Fruit fly (Drosophila melanogaster) whole organism, embryonic: ENCODE results near the gene CG33679.

Experiments used
- Aef1 ChIP-seq: fragments of 200-800 bp; sonication (Bioruptor generic); IDR thresholded peaks from 3 replicates; pipeline ENCODE4 v1.3.6; 2022; ENCODE audit warnings: missing biosample characterization, missing genetic modification characterization
- Bdp1 ChIP-seq: fragments of 200-800 bp; sonication (Bioruptor generic); optimal IDR thresholded peaks from 3 replicates; lab custom pipeline; 2016; ENCODE audit warnings: missing biosample characterization, missing genetic modification characterization
- BtbVII ChIP-seq: fragments of 200-800 bp; sonication (Bioruptor generic); optimal IDR thresholded peaks from 3 replicates; lab custom pipeline; 2017; ENCODE audit warnings: missing biosample characterization, mild to moderate bottlenecking, missing genetic modification characterization
- CG1024 ChIP-seq: fragments of 200-800 bp; sonication (Bioruptor generic); IDR thresholded peaks from 2 replicates; pipeline ENCODE4 v1.3.6; 2022; ENCODE audit warnings: missing biosample characterization, missing genetic modification characterization
- CG11456 ChIP-seq: fragments of 200-800 bp; sonication (Bioruptor generic); IDR thresholded peaks from 3 replicates; pipeline ENCODE4 v1.3.6; 2022; ENCODE audit warnings: missing biosample characterization, missing genetic modification characterization
- CG11695 ChIP-seq: fragments of 200-800 bp; sonication (Bioruptor generic); IDR thresholded peaks from 3 replicates; pipeline ENCODE4 v1.3.6; 2022; ENCODE audit warnings: missing biosample characterization, missing genetic modification characterization
- CG13287 ChIP-seq: fragments of 200-800 bp; sonication (Bioruptor generic); IDR thresholded peaks from 2 replicates; pipeline ENCODE4 v1.3.6; 2022; ENCODE audit warnings: missing biosample characterization, missing genetic modification characterization; ENCODE audit not compliant: partially characterized antibody
- CG13296 ChIP-seq: fragments of 200-800 bp; sonication (Bioruptor generic); optimal IDR thresholded peaks from 3 replicates; lab custom pipeline; 2018; ENCODE audit warnings: missing biosample characterization, mild to moderate bottlenecking, missing genetic modification characterization
- CG15011 ChIP-seq: fragments of 200-800 bp; sonication (Bioruptor generic); optimal IDR thresholded peaks from 3 replicates; lab custom pipeline; 2018; ENCODE audit warnings: missing biosample characterization, mild to moderate bottlenecking, missing genetic modification characterization
- CG1529 ChIP-seq: fragments of 200-800 bp; sonication (Bioruptor generic); optimal IDR thresholded peaks from 3 replicates; lab custom pipeline; 2018; ENCODE audit warnings: missing biosample characterization, missing genetic modification characterization
- CG17802 ChIP-seq: fragments of 200-800 bp; sonication (Bioruptor generic); optimal IDR thresholded peaks from 2 replicates; lab custom pipeline; 2018; ENCODE audit warnings: missing biosample characterization, mild to moderate bottlenecking, missing genetic modification characterization, moderate library complexity
- CG1832 ChIP-seq: fragments of 200-800 bp; sonication (Bioruptor generic); optimal IDR thresholded peaks from 2 replicates; lab custom pipeline; 2017; ENCODE audit warnings: missing biosample characterization, mild to moderate bottlenecking, missing genetic modification characterization, inconsistent platforms
- CG18764 ChIP-seq: fragments of 200-800 bp; sonication (Bioruptor generic); optimal IDR thresholded peaks from 3 replicates; lab custom pipeline; 2016; ENCODE audit warnings: missing biosample characterization, missing genetic modification characterization
- CG2889 ChIP-seq: fragments of 200-800 bp; sonication (Bioruptor generic); IDR thresholded peaks from 3 replicates; pipeline ENCODE4 v1.3.6; 2022; ENCODE audit warnings: missing biosample characterization, missing genetic modification characterization
- CG31224 ChIP-seq: fragments of 200-800 bp; sonication (Bioruptor generic); IDR thresholded peaks from 2 replicates; pipeline ENCODE4 v1.3.6; 2022; ENCODE audit warnings: missing biosample characterization, missing genetic modification characterization
- CG33557 ChIP-seq: fragments of 200-800 bp; sonication (Bioruptor generic); optimal IDR thresholded peaks from 2 replicates; lab custom pipeline; 2019; ENCODE audit warnings: missing biosample characterization, mild to moderate bottlenecking, missing genetic modification characterization, moderate library complexity
- CG3995 ChIP-seq: fragments of 200-800 bp; sonication (Bioruptor generic); optimal IDR thresholded peaks from 3 replicates; lab custom pipeline; 2016; ENCODE audit warnings: missing biosample characterization, missing genetic modification characterization
- CG4282 ChIP-seq: fragments of 200-800 bp; sonication (Bioruptor generic); optimal IDR thresholded peaks from 2 replicates; lab custom pipeline; 2016; ENCODE audit warnings: missing biosample characterization, missing genetic modification characterization
- CG43689 ChIP-seq: fragments of 200-800 bp; sonication (Bioruptor generic); IDR thresholded peaks from 2 replicates; pipeline ENCODE4 v1.3.6; 2022; ENCODE audit warnings: missing biosample characterization, missing genetic modification characterization
- CG4617 ChIP-seq: fragments of 200-800 bp; sonication (Bioruptor generic); optimal IDR thresholded peaks from 3 replicates; lab custom pipeline; 2016; ENCODE audit warnings: missing biosample characterization, missing genetic modification characterization, borderline replicate concordance
- CG4707 ChIP-seq: fragments of 200-800 bp; sonication (Bioruptor generic); optimal IDR thresholded peaks from 2 replicates; lab custom pipeline; 2018; ENCODE audit warnings: missing biosample characterization, mild to moderate bottlenecking, missing genetic modification characterization, moderate library complexity
- CG7556 ChIP-seq: fragments of 200-800 bp; sonication (Bioruptor generic); optimal IDR thresholded peaks from 2 replicates; lab custom pipeline; 2017; ENCODE audit warnings: missing biosample characterization, mild to moderate bottlenecking, missing genetic modification characterization
- CG8290 ChIP-seq, 3 experiments: fragments of 200-800 bp; sonication (Bioruptor generic); optimal IDR thresholded peaks; 2 replicates each; lab custom pipeline; 2016 to 2019; ENCODE audit warnings: missing biosample characterization in 3 of 3, missing genetic modification characterization in 3 of 3, mild to moderate bottlenecking in 2 of 3, moderate library complexity in 1 of 3
- CG8478 ChIP-seq: fragments of >200 bp; optimal IDR thresholded peaks from 2 replicates; lab custom pipeline; 2018
- CG9727 ChIP-seq: fragments of 200-800 bp; sonication (Bioruptor generic); optimal IDR thresholded peaks from 3 replicates; lab custom pipeline; 2017; ENCODE audit warnings: missing biosample characterization, mild to moderate bottlenecking, missing genetic modification characterization
- CG9876 ChIP-seq: fragments of 200-800 bp; sonication (Bioruptor generic); optimal IDR thresholded peaks from 2 replicates; lab custom pipeline; 2016; ENCODE audit warnings: missing biosample characterization, missing genetic modification characterization
- D19A ChIP-seq: fragments of 200-800 bp; optimal IDR thresholded peaks from 3 replicates; lab custom pipeline; 2019; ENCODE audit warnings: missing biosample characterization, mild to moderate bottlenecking, missing genetic modification characterization, moderate library complexity
- Elba2 ChIP-seq: fragments of 200-800 bp; sonication (Bioruptor generic); optimal IDR thresholded peaks from 3 replicates; lab custom pipeline; 2016; ENCODE audit warnings: missing biosample characterization, missing genetic modification characterization
- Max ChIP-seq: fragments of 200-800 bp; sonication (Bioruptor generic); optimal IDR thresholded peaks from 2 replicates; lab custom pipeline; 2016; ENCODE audit warnings: missing biosample characterization, mild to moderate bottlenecking, missing genetic modification characterization
- Optix ChIP-seq: fragments of 200-800 bp; sonication (Bioruptor generic); IDR thresholded peaks from 3 replicates; pipeline ENCODE4 v1.3.6; 2022; ENCODE audit warnings: missing biosample characterization, missing genetic modification characterization
- TFAM ChIP-seq: fragments of 200-800 bp; sonication (Bioruptor generic); optimal IDR thresholded peaks from 2 replicates; lab custom pipeline; 2017; ENCODE audit warnings: missing biosample characterization, missing genetic modification characterization, inconsistent platforms
- aop ChIP-seq: fragments of 200-800 bp; sonication (Bioruptor generic); IDR thresholded peaks from 2 replicates; pipeline ENCODE4 v1.3.6; 2022; ENCODE audit warnings: missing biosample characterization, missing genetic modification characterization
- crc ChIP-seq: fragments of 200-800 bp; sonication (Bioruptor generic); optimal IDR thresholded peaks from 2 replicates; lab custom pipeline; 2016; ENCODE audit warnings: missing biosample characterization, missing genetic modification characterization
- en ChIP-seq: fragments of 200-800 bp; sonication (Bioruptor generic); optimal IDR thresholded peaks from 2 replicates; lab custom pipeline; 2016; ENCODE audit warnings: missing biosample characterization, missing genetic modification characterization
- fd102C ChIP-seq: fragments of 200-800 bp; sonication (Bioruptor generic); optimal IDR thresholded peaks from 2 replicates; lab custom pipeline; 2018; ENCODE audit warnings: missing biosample characterization, mild to moderate bottlenecking, missing genetic modification characterization, moderate library complexity
- her ChIP-seq: fragments of 200-800 bp; sonication (Bioruptor generic); optimal IDR thresholded peaks from 2 replicates; lab custom pipeline; 2016; ENCODE audit warnings: missing biosample characterization, missing genetic modification characterization
- inv ChIP-seq: fragments of 200-800 bp; sonication (Bioruptor generic); IDR thresholded peaks from 2 replicates; pipeline ENCODE4 v1.3.6; 2022; ENCODE audit warnings: missing biosample characterization, missing genetic modification characterization; ENCODE audit not compliant: partially characterized antibody
- ken ChIP-seq: fragments of 200-800 bp; sonication (Bioruptor generic); IDR thresholded peaks from 3 replicates; pipeline ENCODE4 v1.3.6; 2022; ENCODE audit warnings: missing biosample characterization, missing genetic modification characterization
- lola ChIP-seq, 3 experiments: fragments of >200 bp in 2 of 3; fragments of 200-800 bp in 1 of 3; sonication (Bioruptor generic) in 1 of 3; optimal IDR thresholded peaks; 2 replicates each; lab custom pipeline; 2017 to 2019; ENCODE audit warnings: missing biosample characterization in 3 of 3, missing genetic modification characterization in 3 of 3, mild to moderate bottlenecking in 1 of 3, moderate library complexity in 1 of 3
- luna ChIP-seq: fragments of 200-800 bp; sonication (Bioruptor generic); optimal IDR thresholded peaks from 2 replicates; lab custom pipeline; 2016; ENCODE audit warnings: missing biosample characterization, missing genetic modification characterization
- mam ChIP-seq: fragments of 200-800 bp; sonication (Bioruptor generic); optimal IDR thresholded peaks from 3 replicates; lab custom pipeline; 2016; ENCODE audit warnings: missing biosample characterization, missing genetic modification characterization
- nom ChIP-seq: fragments of 200-800 bp; sonication (Bioruptor generic); optimal IDR thresholded peaks from 2 replicates; lab custom pipeline; 2017; ENCODE audit warnings: missing biosample characterization, missing genetic modification characterization, mild to moderate bottlenecking, moderate library complexity, missing genetic modification reagents
- oc ChIP-seq: fragments of 200-800 bp; sonication (Bioruptor generic); optimal IDR thresholded peaks from 2 replicates; lab custom pipeline; 2018; ENCODE audit warnings: missing biosample characterization, mild to moderate bottlenecking, missing genetic modification characterization, moderate library complexity
- pb ChIP-seq: fragments of 200-800 bp; sonication (Bioruptor generic); optimal IDR thresholded peaks from 3 replicates; lab custom pipeline; 2016; ENCODE audit warnings: missing biosample characterization, missing genetic modification characterization
- pita ChIP-seq: fragments of 200-800 bp; sonication (Bioruptor generic); optimal IDR thresholded peaks from 2 replicates; lab custom pipeline; 2017; ENCODE audit warnings: missing biosample characterization, mild to moderate bottlenecking, missing genetic modification characterization
- psq ChIP-seq: fragments of 200-800 bp; sonication (Bioruptor generic); optimal IDR thresholded peaks from 2 replicates; lab custom pipeline; 2017; ENCODE audit warnings: missing biosample characterization, missing genetic modification characterization
- pzg ChIP-seq: fragments of 200-800 bp; sonication (Bioruptor generic); optimal IDR thresholded peaks from 3 replicates; lab custom pipeline; 2018; ENCODE audit warnings: missing biosample characterization, mild to moderate bottlenecking, missing genetic modification characterization, moderate library complexity
- sna ChIP-seq: fragments of 200-800 bp; sonication (Bioruptor generic); IDR thresholded peaks from 2 replicates; pipeline ENCODE4 v1.3.6; 2022; ENCODE audit warnings: missing biosample characterization, missing genetic modification characterization; ENCODE audit not compliant: partially characterized antibody
- ttk ChIP-seq: fragments of 200-800 bp; sonication (Bioruptor generic); IDR thresholded peaks from 2 replicates; pipeline ENCODE4 v2.1.2; 2022; ENCODE audit warnings: missing biosample characterization, missing genetic modification characterization
- wek ChIP-seq: fragments of 200-800 bp; sonication (Bioruptor generic); optimal IDR thresholded peaks from 3 replicates; lab custom pipeline; 2018; ENCODE audit warnings: missing biosample characterization, mild to moderate bottlenecking, missing genetic modification characterization, moderate library complexity

The CG33679 gene

DNA sequence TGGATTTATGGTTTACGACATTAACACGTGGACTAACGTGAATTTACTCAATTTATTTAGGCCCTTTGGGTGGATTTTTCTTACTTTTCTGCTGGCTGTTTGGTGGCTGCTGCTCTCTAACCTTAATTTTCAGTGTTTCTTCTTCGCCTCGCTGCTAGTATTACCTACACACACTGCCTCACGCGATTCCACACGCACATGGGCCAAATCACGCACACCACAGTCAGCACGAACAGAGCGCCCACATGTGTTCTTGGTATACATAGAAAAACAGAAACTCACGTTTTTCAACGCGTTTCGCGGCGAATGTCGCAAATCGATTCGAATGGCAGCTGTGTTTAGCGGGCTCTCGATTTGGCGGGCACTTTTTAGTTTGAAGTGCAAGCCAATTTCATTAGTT, 9.7 kb downstream of the CG33679 start (continued):
- TF ChIP-seq Optix (GFP tag; lab: Robert Waterston, UW) (no peak), CG4282 (GFP tag; lab: Kevin White, UChicago) (no peak), CG7556 (GFP tag; lab: Kevin White, UChicago) (no peak), CG17802 (tag; lab: Kevin White, UChicago) (no peak), psq (GFP tag; lab: Kevin White, UChicago) (peak; percentile 49), inv (GFP tag; lab: Robert Waterston, UW) (peak; percentile 78; the same call in 1 of the 2 replicates), lola (GFP tag; optimal IDR thresholded peaks at IDR 0.05; lab: Kevin White, UChicago) (no peak), CG13287 (GFP tag; lab: Robert Waterston, UW) (peak; percentile 90), ken (GFP tag; lab: Robert Waterston, UW) (no peak), en (GFP tag; lab: Kevin White, UChicago) (no peak), CG4617 (GFP tag; lab: Kevin White, UChicago) (peak; percentile 33), luna (no peak), nom (GFP tag; lab: Kevin White, UChicago) (no peak), CG2889 (no peak), pb (GFP tag; lab: Kevin White, UChicago) (no peak), her (peak; percentile 76), CG11695 (GFP tag; lab: Robert Waterston, UW) (no peak), pita (GFP tag; lab: Kevin White, UChicago) (no peak), Max (peak; percentile 98), CG4707 (GFP tag; lab: Kevin White, UChicago) (no peak), CG43689 (no peak), CG1529 (GFP tag; lab: Kevin White, UChicago) (no peak), ttk (GFP tag; lab: Robert Waterston, UW) (no peak), D19A (tag; lab: Kevin White, UChicago) (peak; percentile 51), aop (GFP tag; lab: Robert Waterston, UW) (no peak), sna (GFP tag; lab: Robert Waterston, UW) (peak; percentile 63), wek (GFP tag; lab: Kevin White, UChicago) (no peak), CG33557 (GFP tag; lab: Kevin White, UChicago) (peak; percentile 27), CG11456 (GFP tag; lab: Robert Waterston, UW) (no peak; the same call in 2 of the 3 replicates), CG9727 (GFP tag; lab: Kevin White, UChicago) (no peak), CG8478 (lab: Kevin White, UChicago) (peak; percentile 68), pzg (peak; percentile 99), Aef1 (GFP tag; lab: Robert Waterston, UW) (no peak), crc (no peak), CG18764 (GFP tag; lab: Kevin White, UChicago) (no peak), CG15011 (no peak), Bdp1 (GFP tag; lab: Kevin White, UChicago) (no peak), CG9876 (no peak), oc (tag; lab: Kevin White, UChicago) (no peak), mam (peak; percentile 38), TFAM (GFP tag; lab: Kevin White, UChicago) (no peak), CG13296 (GFP tag; lab: Kevin White, UChicago) (peak; percentile 20), BtbVII (GFP tag; lab: Kevin White, UChicago) (peak; percentile 7), CG3995 (GFP tag; lab: Kevin White, UChicago) (peak; percentile 44), CG1832 (no peak), CG1024 (GFP tag; lab: Robert Waterston, UW) (no peak), fd102C (no peak), Elba2 (GFP tag; lab: Kevin White, UChicago) (no peak), CG31224 (GFP tag; lab: Robert Waterston, UW) (no peak), CG8290 (GFP tag; optimal IDR thresholded peaks at IDR 0.05; lab: Kevin White, UChicago) (peak; percentile 34), CG8290 (tag; optimal IDR thresholded peaks at IDR 0.05; lab: Kevin White, UChicago) (peak in 1 of 2 experiments; percentile 86)
